Worm (Caenorhabditis elegans) whole organism, L2 larva: ENCODE results near the gene D1086.18.

ENCODE experiments used
- ama-1 ChIP-seq: fragments of 150-350 bp; optimal IDR thresholded peaks from 2 replicates; lab custom pipeline; 2018; ENCODE audit warnings: inconsistent platforms
- egl-27 ChIP-seq: sonication (generic microtip); optimal IDR thresholded peaks from 3 replicates; lab custom pipeline; 2017; ENCODE audit warnings: missing biosample characterization, missing genetic modification reagents, missing genetic modification characterization
- fos-1 ChIP-seq: fragments of 150-350 bp; optimal IDR thresholded peaks from 2 replicates; lab custom pipeline; 2014; ENCODE audit warnings: missing biosample characterization, missing genetic modification characterization
- lin-39 ChIP-seq: fragments of 150-350 bp; optimal IDR thresholded peaks from 2 replicates; lab custom pipeline; 2014; ENCODE audit warnings: missing biosample characterization, missing genetic modification reagents, missing genetic modification characterization
- mbf-1 ChIP-seq: sonication (generic microtip); optimal IDR thresholded peaks from 2 replicates; lab custom pipeline; 2017; ENCODE audit warnings: missing biosample characterization, missing genetic modification characterization
- snpc-4 ChIP-seq: fragments of 150-350 bp; optimal IDR thresholded peaks from 2 replicates; lab custom pipeline; 2014; ENCODE audit warnings: missing biosample characterization, missing genetic modification characterization
- ztf-4 ChIP-seq: fragments of 150-350 bp; optimal IDR thresholded peaks from 2 replicates; lab custom pipeline; 2014; ENCODE audit warnings: missing biosample characterization, missing genetic modification characterization

ce11 chrV:14079501-14079900 is 6.2 kb upstream of the D1086.18 start, which contains the start of gene D1086.6:
- TF ChIP-seq fos-1 (tag; lab: Kevin White, UChicago) (no peak), lin-39 (tag; lab: Kevin White, UChicago) (no peak), mbf-1 (no peak), ama-1 (lab: Kevin White, UChicago) (no peak), snpc-4 (tag; lab: Kevin White, UChicago) (no peak), egl-27 (tag; lab: Kevin White, UChicago) (no peak), ztf-4 (tag; lab: Kevin White, UChicago) (no peak)
